Fruit fly (Drosophila melanogaster) whole organism, embryonic: ENCODE results near the gene CG3625.

ENCODE experiments used
- B-H1 ChIP-seq: fragments of 200-800 bp; sonication (Bioruptor generic); IDR thresholded peaks from 3 replicates; pipeline ENCODE4 v1.3.6; 2022; ENCODE audit warnings: missing biosample characterization, missing genetic modification characterization
- C15 ChIP-seq: fragments of 200-800 bp; sonication (Bioruptor generic); IDR thresholded peaks from 3 replicates; pipeline ENCODE4 v1.3.6; 2022; ENCODE audit warnings: missing biosample characterization, missing genetic modification characterization
- CG10147 ChIP-seq: fragments of 200-800 bp; sonication (Bioruptor generic); optimal IDR thresholded peaks from 2 replicates; lab custom pipeline; 2019; ENCODE audit warnings: missing biosample characterization, mild to moderate bottlenecking, missing genetic modification characterization, moderate library complexity
- CG12236 ChIP-seq: fragments of 200-800 bp; sonication (Bioruptor generic); optimal IDR thresholded peaks from 2 replicates; lab custom pipeline; 2016; ENCODE audit warnings: missing biosample characterization, missing genetic modification characterization
- CG12299 ChIP-seq: fragments of 200-800 bp; sonication (Bioruptor generic); optimal IDR thresholded peaks from 2 replicates; lab custom pipeline; 2018; ENCODE audit warnings: missing biosample characterization, mild to moderate bottlenecking, missing genetic modification characterization
- CG12659 ChIP-seq: fragments of 200-800 bp; sonication (Bioruptor generic); optimal IDR thresholded peaks from 3 replicates; lab custom pipeline; 2017; ENCODE audit warnings: mild to moderate bottlenecking, missing biosample characterization, missing genetic modification reagents, missing genetic modification characterization
- CG13624 ChIP-seq: fragments of 200-800 bp; sonication (Bioruptor generic); optimal IDR thresholded peaks from 2 replicates; lab custom pipeline; 2016; ENCODE audit warnings: missing biosample characterization, missing genetic modification characterization
- CG14965 ChIP-seq: fragments of 200-800 bp; sonication (Bioruptor generic); optimal IDR thresholded peaks from 2 replicates; lab custom pipeline; 2016; ENCODE audit warnings: missing biosample characterization, missing genetic modification characterization, borderline replicate concordance
- CG15011 ChIP-seq: fragments of 200-800 bp; sonication (Bioruptor generic); optimal IDR thresholded peaks from 3 replicates; lab custom pipeline; 2018; ENCODE audit warnings: missing biosample characterization, mild to moderate bottlenecking, missing genetic modification characterization
- CG1792 ChIP-seq: fragments of 200-800 bp; sonication (Bioruptor generic); optimal IDR thresholded peaks from 2 replicates; lab custom pipeline; 2016; ENCODE audit warnings: missing biosample characterization, missing genetic modification characterization
- CG31365 ChIP-seq: fragments of 200-800 bp; sonication (Bioruptor generic); optimal IDR thresholded peaks from 2 replicates; lab custom pipeline; 2018; ENCODE audit warnings: missing biosample characterization, mild to moderate bottlenecking, missing genetic modification characterization
- CG3995 ChIP-seq: fragments of 200-800 bp; sonication (Bioruptor generic); optimal IDR thresholded peaks from 3 replicates; lab custom pipeline; 2016; ENCODE audit warnings: missing biosample characterization, missing genetic modification characterization
- CG6689 ChIP-seq: fragments of 200-800 bp; sonication (Bioruptor generic); IDR thresholded peaks from 2 replicates; pipeline ENCODE4 v1.3.6; 2022; ENCODE audit warnings: missing biosample characterization, missing genetic modification characterization
- CG7928 ChIP-seq: fragments of 200-800 bp; sonication (Bioruptor generic); optimal IDR thresholded peaks from 2 replicates; lab custom pipeline; 2017; ENCODE audit warnings: missing biosample characterization, mild to moderate bottlenecking, missing genetic modification characterization
- CG9797 ChIP-seq: fragments of 200-800 bp; sonication (Bioruptor generic); optimal IDR thresholded peaks from 3 replicates; lab custom pipeline; 2018; ENCODE audit warnings: missing biosample characterization, mild to moderate bottlenecking, missing genetic modification characterization
- Chrac-16 ChIP-seq: fragments of 200-800 bp; sonication (Bioruptor generic); optimal IDR thresholded peaks from 3 replicates; lab custom pipeline; 2016; ENCODE audit warnings: missing biosample characterization, missing genetic modification characterization
- Dbx ChIP-seq: fragments of 200-800 bp; sonication (Bioruptor generic); IDR thresholded peaks from 3 replicates; pipeline ENCODE4 v1.3.6; 2022; ENCODE audit warnings: missing biosample characterization, missing genetic modification characterization
- Deaf1 ChIP-seq: fragments of 200-800 bp; optimal IDR thresholded peaks from 3 replicates; lab custom pipeline; 2019; ENCODE audit warnings: missing biosample characterization, mild to moderate bottlenecking, missing genetic modification characterization, moderate library complexity
- Dp ChIP-seq: fragments of 200-800 bp; sonication (Bioruptor generic); optimal IDR thresholded peaks from 2 replicates; lab custom pipeline; 2018; ENCODE audit warnings: missing biosample characterization, mild to moderate bottlenecking, missing genetic modification characterization, moderate library complexity
- Fer1 ChIP-seq: fragments of 200-800 bp; sonication (Bioruptor generic); optimal IDR thresholded peaks from 2 replicates; lab custom pipeline; 2017; ENCODE audit warnings: missing biosample characterization, mild to moderate bottlenecking, missing genetic modification characterization
- Fer3 ChIP-seq: fragments of 200-800 bp; sonication (Bioruptor generic); optimal IDR thresholded peaks from 2 replicates; lab custom pipeline; 2018; ENCODE audit warnings: missing biosample characterization, mild to moderate bottlenecking, missing genetic modification characterization, moderate library complexity
- Hand ChIP-seq: fragments of 200-800 bp; sonication (Bioruptor generic); optimal IDR thresholded peaks from 2 replicates; lab custom pipeline; 2017; ENCODE audit warnings: mild to moderate bottlenecking, missing biosample characterization, missing genetic modification reagents, missing genetic modification characterization
- Hmx ChIP-seq: fragments of 200-800 bp; sonication (Bioruptor generic); optimal IDR thresholded peaks from 2 replicates; lab custom pipeline; 2016; ENCODE audit warnings: missing biosample characterization, missing genetic modification characterization
- NC2α ChIP-seq: fragments of 200-800 bp; sonication (Bioruptor generic); optimal IDR thresholded peaks from 2 replicates; lab custom pipeline; 2016; ENCODE audit warnings: missing biosample characterization, missing genetic modification characterization
- Sin3A ChIP-seq: fragments of >200 bp; optimal IDR thresholded peaks from 2 replicates; lab custom pipeline; 2018
- Taf1 ChIP-seq: fragments of 200-800 bp; sonication (Bioruptor generic); IDR thresholded peaks from 2 replicates; pipeline ENCODE4 v1.3.6; 2022; ENCODE audit warnings: missing biosample characterization, missing genetic modification characterization
- amos ChIP-seq: fragments of 200-800 bp; sonication (Bioruptor generic); IDR thresholded peaks from 2 replicates; pipeline ENCODE4 v1.3.6; 2022; ENCODE audit warnings: missing biosample characterization, missing genetic modification characterization; ENCODE audit not compliant: partially characterized antibody
- bbx ChIP-seq: fragments of 200-800 bp; sonication (Bioruptor generic); IDR thresholded peaks from 2 replicates; pipeline ENCODE4 v1.3.6; 2022; ENCODE audit warnings: missing biosample characterization, missing genetic modification characterization; ENCODE audit not compliant: partially characterized antibody
- btn ChIP-seq: fragments of 200-800 bp; sonication (Bioruptor generic); optimal IDR thresholded peaks from 2 replicates; lab custom pipeline; 2016; ENCODE audit warnings: missing biosample characterization, missing genetic modification characterization
- corto ChIP-seq: fragments of 200-800 bp; sonication (Bioruptor generic); optimal IDR thresholded peaks from 2 replicates; lab custom pipeline; 2016; ENCODE audit warnings: missing biosample characterization, mild to moderate bottlenecking, missing genetic modification characterization, moderate library complexity
- crc ChIP-seq: fragments of 200-800 bp; sonication (Bioruptor generic); optimal IDR thresholded peaks from 2 replicates; lab custom pipeline; 2016; ENCODE audit warnings: missing biosample characterization, missing genetic modification characterization
- crp ChIP-seq, 2 experiments: fragments of 200-800 bp; sonication (Bioruptor generic); optimal IDR thresholded peaks; 2 replicates in 1 of 2; 3 replicates in 1 of 2; lab custom pipeline; 2017; ENCODE audit warnings: missing biosample characterization in 2 of 2, missing genetic modification characterization in 2 of 2, mild to moderate bottlenecking in 1 of 2, moderate library complexity in 1 of 2
- da ChIP-seq: fragments of 200-800 bp; sonication (Bioruptor generic); optimal IDR thresholded peaks from 2 replicates; lab custom pipeline; 2016; ENCODE audit warnings: missing biosample characterization, missing genetic modification characterization
- dan ChIP-seq: fragments of 200-800 bp; sonication (Bioruptor generic); IDR thresholded peaks from 2 replicates; pipeline ENCODE4 v1.3.6; 2022; ENCODE audit warnings: missing biosample characterization, missing genetic modification characterization
- dati ChIP-seq: fragments of 200-800 bp; sonication (Bioruptor generic); IDR thresholded peaks from 2 replicates; pipeline ENCODE4 v1.3.6; 2022; ENCODE audit warnings: missing biosample characterization, missing genetic modification characterization
- dimm ChIP-seq: fragments of 200-800 bp; sonication (Bioruptor generic); IDR thresholded peaks from 2 replicates; pipeline ENCODE4 v1.3.6; 2022; ENCODE audit warnings: missing biosample characterization, missing genetic modification characterization
- disco-r ChIP-seq: fragments of 200-800 bp; sonication (Bioruptor generic); optimal IDR thresholded peaks from 2 replicates; lab custom pipeline; 2016; ENCODE audit warnings: missing biosample characterization, missing genetic modification characterization
- dysf ChIP-seq: fragments of 200-800 bp; sonication (Bioruptor generic); IDR thresholded peaks from 3 replicates; pipeline ENCODE4 v1.3.6; 2022; ENCODE audit warnings: missing biosample characterization, missing genetic modification characterization
- eve ChIP-seq, 2 experiments: fragments of >200 bp; optimal IDR thresholded peaks; 2 replicates each; lab custom pipeline; 2017; ENCODE audit warnings: missing biosample characterization in 2 of 2, missing genetic modification characterization in 2 of 2
- eyg ChIP-seq: fragments of 200-800 bp; sonication (Bioruptor generic); optimal IDR thresholded peaks from 3 replicates; lab custom pipeline; 2016; ENCODE audit warnings: missing biosample characterization, missing genetic modification characterization
- ftz-f1 ChIP-seq: fragments of 200-800 bp; sonication (Bioruptor generic); optimal IDR thresholded peaks from 2 replicates; lab custom pipeline; 2016; ENCODE audit warnings: missing biosample characterization, missing genetic modification characterization
- gro ChIP-seq: fragments of 200-800 bp; sonication (Bioruptor generic); optimal IDR thresholded peaks from 2 replicates; lab custom pipeline; 2016; ENCODE audit warnings: missing biosample characterization, missing genetic modification characterization
- hbn ChIP-seq: fragments of 200-800 bp; sonication (Bioruptor generic); IDR thresholded peaks from 2 replicates; pipeline ENCODE4 v1.3.6; 2022; ENCODE audit warnings: missing biosample characterization, missing genetic modification characterization; ENCODE audit not compliant: partially characterized antibody
- maf-S ChIP-seq: fragments of 200-800 bp; sonication (Bioruptor generic); optimal IDR thresholded peaks from 2 replicates; lab custom pipeline; 2016; ENCODE audit warnings: missing biosample characterization, missing genetic modification characterization
- ranshi ChIP-seq: fragments of 200-800 bp; sonication (Bioruptor generic); IDR thresholded peaks from 2 replicates; pipeline ENCODE4 v1.3.6; 2022; ENCODE audit warnings: missing biosample characterization, missing genetic modification characterization
- row ChIP-seq: fragments of 200-800 bp; sonication (Bioruptor generic); IDR thresholded peaks from 3 replicates; pipeline ENCODE4 v1.3.6; 2022; ENCODE audit warnings: missing biosample characterization, missing genetic modification characterization
- sd ChIP-seq: fragments of 200-800 bp; sonication (Bioruptor generic); optimal IDR thresholded peaks from 3 replicates; lab custom pipeline; 2018; ENCODE audit warnings: missing biosample characterization, mild to moderate bottlenecking, missing genetic modification characterization, moderate library complexity
- tgo ChIP-seq: fragments of 200-800 bp; sonication (Bioruptor generic); IDR thresholded peaks from 3 replicates; pipeline ENCODE4 v1.3.6; 2022; ENCODE audit warnings: missing biosample characterization, missing genetic modification characterization
- vfl ChIP-seq: fragments of 200-800 bp; sonication (Bioruptor generic); optimal IDR thresholded peaks from 2 replicates; lab custom pipeline; 2016; ENCODE audit warnings: missing biosample characterization, missing genetic modification characterization
- wek ChIP-seq: fragments of 200-800 bp; sonication (Bioruptor generic); optimal IDR thresholded peaks from 3 replicates; lab custom pipeline; 2018; ENCODE audit warnings: missing biosample characterization, mild to moderate bottlenecking, missing genetic modification characterization, moderate library complexity
- wor ChIP-seq: fragments of 200-800 bp; sonication (Bioruptor generic); IDR thresholded peaks from 2 replicates; pipeline ENCODE4 v1.3.6; 2022; ENCODE audit warnings: missing biosample characterization, missing genetic modification characterization

Gene CG3625

DNA sequence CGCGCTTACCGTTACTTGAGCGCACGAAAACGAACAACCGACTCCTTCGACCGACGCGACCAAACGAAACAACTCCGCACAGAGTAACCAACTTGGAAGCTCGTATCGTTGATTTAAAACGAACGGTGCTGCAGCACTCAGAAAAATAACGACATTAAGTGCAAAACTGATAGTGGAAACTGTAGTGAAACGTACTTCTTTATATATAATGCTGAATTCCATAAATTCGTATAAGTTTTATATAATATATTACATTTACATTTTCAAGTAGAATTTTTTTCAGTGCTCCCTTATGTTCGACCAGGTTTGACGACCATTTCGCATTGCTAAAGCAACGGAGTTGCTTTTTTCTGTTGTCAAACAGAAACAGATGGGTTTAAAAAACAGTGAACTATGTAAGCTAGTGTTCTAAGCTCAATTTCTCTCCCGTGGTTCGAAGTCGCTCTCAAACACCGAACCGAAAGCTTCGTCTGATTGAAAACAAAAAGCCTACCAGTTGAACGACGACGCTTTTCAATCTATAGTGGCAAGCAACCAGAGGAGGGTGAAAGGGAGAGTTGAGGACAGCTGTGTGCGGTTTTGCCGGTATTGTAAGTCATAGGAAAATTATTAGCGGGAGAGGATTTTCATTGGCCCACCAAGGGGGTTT is 24.0 kb downstream of the CG3625 start, which contains the start of gene CG17075 (continued):
- peak; percentile 32 for TF ChIP-seq CG12236 (GFP tag; lab: Kevin White, UChicago)
- TF ChIP-seq CG7928 = peak; percentile 74
- TF ChIP-seq CG15011 (GFP tag; lab: Kevin White, UChicago) = peak; percentile 88
- peak; percentile 80; the same call in 1 of the 2 replicates for TF ChIP-seq dati (GFP tag; lab: Robert Waterston, UW)
- peak; percentile 97 for TF ChIP-seq Fer1 (GFP tag; lab: Kevin White, UChicago)
- peak; percentile 69 for TF ChIP-seq CG31365 (tag; lab: Kevin White, UChicago)
- no peak; the same call in 1 of the 2 replicates for TF ChIP-seq dan (GFP tag; lab: Robert Waterston, UW)
- peak; percentile 38 for TF ChIP-seq eyg (GFP tag; lab: Kevin White, UChicago)
- TF ChIP-seq Taf1 (GFP tag; lab: Robert Waterston, UW) = peak; percentile 86
- TF ChIP-seq Fer3 (tag; lab: Kevin White, UChicago) = peak; percentile 96
- peak; percentile 34 for TF ChIP-seq btn (GFP tag; lab: Kevin White, UChicago)
- no peak for TF ChIP-seq disco-r
- peak; percentile 94 for TF ChIP-seq Hand (GFP tag; lab: Kevin White, UChicago)
- peak; percentile 96 for TF ChIP-seq tgo (GFP tag; lab: Robert Waterston, UW)
- peak; percentile 94 for TF ChIP-seq CG6689 (GFP tag; lab: Robert Waterston, UW)
- peak; percentile 24 for TF ChIP-seq CG3995 (GFP tag; lab: Kevin White, UChicago)
- peak; percentile 96 for TF ChIP-seq CG10147 (GFP tag; lab: Kevin White, UChicago)
- peak; percentile 13 for TF ChIP-seq Dp (GFP tag; lab: Kevin White, UChicago)
- TF ChIP-seq dimm = peak; percentile 92
- TF ChIP-seq Dbx (GFP tag; lab: Robert Waterston, UW) = peak; percentile 97
- peak in 1 of 2 experiments; percentile 54 for TF ChIP-seq crp (GFP tag; optimal IDR thresholded peaks at IDR 0.05; lab: Kevin White, UChicago)
- peak; percentile 96 for TF ChIP-seq row (GFP tag; lab: Robert Waterston, UW)
- peak; percentile 40 for TF ChIP-seq da (GFP tag; lab: Kevin White, UChicago)
- TF ChIP-seq gro (GFP tag; lab: Kevin White, UChicago) = peak; percentile 75
- TF ChIP-seq ftz-f1 (GFP tag; lab: Kevin White, UChicago) = peak; percentile 41
- peak; percentile 29 for TF ChIP-seq CG9797 (GFP tag; lab: Kevin White, UChicago)
- peak; percentile 97 for TF ChIP-seq CG12659 (GFP tag; lab: Kevin White, UChicago)
- TF ChIP-seq C15 = peak; percentile 95
- no peak for TF ChIP-seq bbx (GFP tag; lab: Robert Waterston, UW)
- TF ChIP-seq vfl = peak; percentile 90
- TF ChIP-seq sd (tag; lab: Kevin White, UChicago) = peak; percentile 84
- TF ChIP-seq Chrac-16 = peak; percentile 89
- TF ChIP-seq hbn = no peak
- TF ChIP-seq CG1792 (GFP tag; lab: Kevin White, UChicago) = peak; percentile 66
- TF ChIP-seq crc = peak; percentile 51
- TF ChIP-seq ranshi (GFP tag; lab: Robert Waterston, UW) = peak; percentile 96
- peak; percentile 69 for TF ChIP-seq CG13624 (GFP tag; lab: Kevin White, UChicago)
- no peak for TF ChIP-seq CG14965 (GFP tag; lab: Kevin White, UChicago)
- TF ChIP-seq eve (GFP tag; optimal IDR thresholded peaks at IDR 0.05; lab: Kevin White, UChicago) = no peak
- peak; percentile 98 for TF ChIP-seq dysf (GFP tag; lab: Robert Waterston, UW)
- no peak for TF ChIP-seq Sin3A (lab: Kevin White, UChicago)
- TF ChIP-seq wor = peak; percentile 90
- TF ChIP-seq maf-S = peak; percentile 62
- peak; percentile 92 for TF ChIP-seq Deaf1 (tag; lab: Kevin White, UChicago)
- no peak for TF ChIP-seq amos (GFP tag; lab: Robert Waterston, UW)
- TF ChIP-seq CG12299 = peak; percentile 92
- peak; percentile 72 for TF ChIP-seq Hmx
- no peak for TF ChIP-seq NC2α (GFP tag; lab: Kevin White, UChicago)
- peak; percentile 61 for TF ChIP-seq corto (GFP tag; lab: Kevin White, UChicago)
- peak; percentile 94 for TF ChIP-seq B-H1
- peak; percentile 42 for TF ChIP-seq wek (GFP tag; lab: Kevin White, UChicago)
